Worm (Caenorhabditis elegans) whole organism, L1 larva: Measurements from ENCODE around the gene T20B3.1.

Source experiments
- alr-1 ChIP-seq: fragments of 200-800 bp; sonication (Bioruptor generic); optimal IDR thresholded peaks from 2 replicates; lab custom pipeline; 2018; ENCODE audit warnings: borderline replicate concordance, mild to moderate bottlenecking, missing genetic modification characterization, missing compliant biosample characterization
- jun-1 ChIP-seq: fragments of 150-350 bp; optimal IDR thresholded peaks from 2 replicates; lab custom pipeline; 2014; ENCODE audit warnings: missing biosample characterization, missing genetic modification reagents, missing genetic modification characterization
- lin-39 ChIP-seq: fragments of 150-350 bp; optimal IDR thresholded peaks from 2 replicates; lab custom pipeline; 2014; ENCODE audit warnings: missing biosample characterization, missing genetic modification reagents, missing genetic modification characterization
- lsy-2 ChIP-seq, 2 experiments: fragments of 150-350 bp; optimal IDR thresholded peaks; 2 replicates each; lab custom pipeline; 2014; ENCODE audit warnings: missing biosample characterization in 2 of 2, missing genetic modification characterization in 2 of 2
- mdl-1 ChIP-seq, 2 experiments: fragments of 150-350 bp; optimal IDR thresholded peaks; 2 replicates each; lab custom pipeline; 2014 to 2017; ENCODE audit warnings: missing biosample characterization in 2 of 2, missing genetic modification characterization in 2 of 2, inconsistent platforms in 1 of 2
- nhr-237 ChIP-seq: fragments of 150-350 bp; optimal IDR thresholded peaks from 2 replicates; lab custom pipeline; 2014; ENCODE audit warnings: missing biosample characterization, missing genetic modification characterization
- nhr-90 ChIP-seq: sonication (generic microtip); optimal IDR thresholded peaks from 2 replicates; lab custom pipeline; 2016; ENCODE audit warnings: mild to moderate bottlenecking, missing genetic modification characterization, missing compliant biosample characterization; ENCODE audit not compliant: poor library complexity
- unc-86 ChIP-seq: sonication (generic microtip); optimal IDR thresholded peaks from 2 replicates; lab custom pipeline; 2016; ENCODE audit warnings: missing genetic modification characterization, missing compliant biosample characterization

ce11 chrV:16786012-16786411, 29.3 kb upstream of the T20B3.1 start:
- no peak for TF ChIP-seq mdl-1 (tag; optimal IDR thresholded peaks at IDR 0.05; lab: Kevin White, UChicago)
- no peak for TF ChIP-seq jun-1 (tag; lab: Kevin White, UChicago)
- TF ChIP-seq nhr-90 = no peak
- TF ChIP-seq lsy-2 (tag; optimal IDR thresholded peaks at IDR 0.05; lab: Kevin White, UChicago) = no peak
- no peak for TF ChIP-seq alr-1 (tag; lab: Kevin White, UChicago)
- no peak for TF ChIP-seq unc-86 (tag; lab: Kevin White, UChicago)
- no peak for TF ChIP-seq nhr-237 (tag; lab: Kevin White, UChicago)
- no peak for TF ChIP-seq lin-39
